Worm (Caenorhabditis elegans): ENCODE results near the gene faah-1.

DNA sequence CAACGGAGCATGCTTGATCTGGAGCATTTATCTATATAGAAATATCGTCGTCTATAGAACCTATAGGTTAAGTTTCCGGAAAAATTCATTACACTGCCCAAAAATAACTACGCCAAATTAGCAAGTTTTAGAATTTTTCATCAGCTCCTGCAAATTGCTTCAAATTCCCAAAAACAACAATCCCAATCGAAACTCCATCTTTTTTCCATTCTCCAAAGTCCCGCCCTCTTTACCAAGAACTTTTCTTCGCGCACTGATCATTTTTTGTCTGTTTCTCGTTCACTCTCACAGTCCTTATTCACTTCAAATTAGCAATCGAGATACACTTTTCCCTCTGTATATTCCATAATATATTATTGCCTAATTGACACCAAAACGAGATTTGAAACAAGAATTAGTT lies 47.1 kb downstream of the faah-1 start, which contains the start of gene svh-1:
- TF ChIP-seq pag-3 (tag; optimal IDR thresholded peaks at IDR 0.05; ENCODE audit: borderline replicate concordance) (no peak), unc-86 (tag; optimal IDR thresholded peaks at IDR 0.05) (no peak), pqm-1 (tag; optimal IDR thresholded peaks at IDR 0.05) (no peak), tbx-2 (tag; optimal IDR thresholded peaks at IDR 0.05) (no peak), che-1 (tag; optimal IDR thresholded peaks at IDR 0.05) (no peak), pros-1 (tag; optimal IDR thresholded peaks at IDR 0.05) (no peak), pax-1 (tag; optimal IDR thresholded peaks at IDR 0.05) (no peak), nfya-1 (tag; optimal IDR thresholded peaks at IDR 0.05) (no peak), ceh-34 (tag; optimal IDR thresholded peaks at IDR 0.05) (no peak), rnt-1 (tag; optimal IDR thresholded peaks at IDR 0.05) (no peak), ama-1 (optimal IDR thresholded peaks at IDR 0.05) (no peak)
